Worm (Caenorhabditis elegans) whole organism, early embryonic: ENCODE measurements around the gene Y69H2.3.

Source experiments
- F13C5.2 ChIP-seq: sonication (generic microtip); optimal IDR thresholded peaks from 2 replicates; lab custom pipeline; 2017; ENCODE audit warnings: mild to moderate bottlenecking, missing genetic modification characterization, inconsistent platforms, missing compliant biosample characterization
- aly-1 ChIP-seq: sonication (generic microtip); optimal IDR thresholded peaks from 2 replicates; lab custom pipeline; 2016; ENCODE audit warnings: missing genetic modification characterization, missing compliant biosample characterization
- ama-1 ChIP-seq: fragments of 150-350 bp; optimal IDR thresholded peaks from 2 replicates; lab custom pipeline; 2014
- ceh-36 ChIP-seq: sonication (generic microtip); optimal IDR thresholded peaks from 2 replicates; lab custom pipeline; 2016; ENCODE audit warnings: missing genetic modification characterization, inconsistent platforms, missing compliant biosample characterization
- hmbx-1 ChIP-seq: sonication (generic microtip); optimal IDR thresholded peaks from 2 replicates; lab custom pipeline; 2016; ENCODE audit warnings: mild to moderate bottlenecking, missing genetic modification characterization, missing compliant biosample characterization
- hmg-4 ChIP-seq: fragments of 200-800 bp; sonication (Bioruptor generic); optimal IDR thresholded peaks from 2 replicates; lab custom pipeline; 2018; ENCODE audit warnings: mild to moderate bottlenecking, missing genetic modification characterization, missing compliant biosample characterization
- hnd-1 ChIP-seq: sonication (generic microtip); optimal IDR thresholded peaks from 2 replicates; lab custom pipeline; 2016; ENCODE audit warnings: missing genetic modification characterization, missing compliant biosample characterization
- scrt-1 ChIP-seq: fragments of 200-800 bp; sonication (Bioruptor generic); IDR thresholded peaks from 2 replicates; pipeline ENCODE4 v1.3.6; 2022; ENCODE audit warnings: missing genetic modification characterization, missing compliant biosample characterization
- sea-1 ChIP-seq: fragments of 200-800 bp; sonication (Bioruptor generic); conservative IDR thresholded peaks from 2 replicates; pipeline ENCODE4 v1.3.6; 2022; ENCODE audit warnings: missing genetic modification characterization, missing compliant biosample characterization
- tra-4 ChIP-seq: sonication (generic microtip); optimal IDR thresholded peaks from 2 replicates; lab custom pipeline; 2017; ENCODE audit warnings: missing genetic modification characterization, missing compliant biosample characterization

DNA sequence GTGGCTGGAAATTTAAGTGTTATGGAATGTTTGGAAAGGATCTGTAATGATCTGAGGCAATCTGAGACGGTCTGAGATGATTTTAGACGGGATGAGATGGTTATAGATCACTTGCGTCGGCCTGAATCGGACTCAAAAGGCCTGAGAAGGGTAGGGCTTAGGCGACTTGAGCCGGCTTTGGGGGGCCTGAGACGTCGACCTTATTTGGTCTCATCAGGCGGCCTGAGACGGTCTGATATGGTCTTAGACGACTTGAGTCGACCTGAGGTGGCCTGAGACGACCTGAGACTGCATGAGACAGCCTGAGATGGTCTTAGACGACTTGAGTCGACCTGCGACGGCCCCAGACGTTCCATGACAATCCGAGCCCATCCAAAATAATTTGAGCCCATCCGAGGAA is 7.6 kb downstream of the Y69H2.3 start:
- no peak for TF ChIP-seq hmg-4
- no peak for TF ChIP-seq tra-4 (tag; lab: Kevin White, UChicago)
- TF ChIP-seq scrt-1: no peak
- no peak for TF ChIP-seq ama-1 (lab: Kevin White, UChicago)
- no peak for TF ChIP-seq sea-1 (GFP tag; lab: Robert Waterston, UW)
- TF ChIP-seq hmbx-1: no peak
- TF ChIP-seq F13C5.2 (tag; lab: Kevin White, UChicago): no peak
- no peak for TF ChIP-seq ceh-36 (tag; lab: Kevin White, UChicago)
- no peak for TF ChIP-seq hnd-1 (tag; lab: Kevin White, UChicago)
- TF ChIP-seq aly-1 (tag; lab: Kevin White, UChicago): no peak
